Worm (Caenorhabditis elegans) whole organism, L3 larva: ENCODE measurements around the gene C54E10.6.

Experiments used
- aly-2 ChIP-seq: fragments of 150-350 bp; optimal IDR thresholded peaks from 2 replicates; lab custom pipeline; 2014; ENCODE audit warnings: missing biosample characterization, missing genetic modification characterization
- ama-1 ChIP-seq: fragments of 150-350 bp; optimal IDR thresholded peaks from 2 replicates; lab custom pipeline; 2018
- ceh-16 ChIP-seq: sonication (generic microtip); optimal IDR thresholded peaks from 2 replicates; lab custom pipeline; 2017; ENCODE audit warnings: missing biosample characterization, missing genetic modification characterization
- ceh-9 ChIP-seq: sonication (generic microtip); optimal IDR thresholded peaks from 2 replicates; lab custom pipeline; 2018; ENCODE audit warnings: missing biosample characterization, missing genetic modification characterization
- daf-12 ChIP-seq: fragments of 150-350 bp; optimal IDR thresholded peaks from 2 replicates; lab custom pipeline; 2014; ENCODE audit warnings: missing biosample characterization, missing genetic modification reagents, missing genetic modification characterization
- egl-27 ChIP-seq: sonication (generic microtip); optimal IDR thresholded peaks from 4 replicates; lab custom pipeline; 2017; ENCODE audit warnings: missing biosample characterization, missing genetic modification reagents, missing genetic modification characterization
- egl-5 ChIP-seq: fragments of 150-350 bp; optimal IDR thresholded peaks from 2 replicates; lab custom pipeline; 2017; ENCODE audit warnings: missing biosample characterization, missing genetic modification reagents, missing genetic modification characterization, inconsistent platforms
- elt-2 ChIP-seq: sonication (generic microtip); optimal IDR thresholded peaks from 2 replicates; lab custom pipeline; 2016; ENCODE audit warnings: missing genetic modification reagents, mild to moderate bottlenecking, missing genetic modification characterization, missing compliant biosample characterization
- elt-3 ChIP-seq, 3 experiments: fragments of 150-350 bp in 1 of 3; sonication (generic microtip) in 2 of 3; optimal IDR thresholded peaks; 2 replicates in 2 of 3; 4 replicates in 1 of 3; lab custom pipeline; 2014 to 2017; ENCODE audit warnings: missing biosample characterization in 3 of 3, missing genetic modification characterization in 3 of 3
- fkh-10 ChIP-seq: sonication (generic microtip); optimal IDR thresholded peaks from 2 replicates; lab custom pipeline; 2017; ENCODE audit warnings: missing biosample characterization, missing genetic modification reagents, missing genetic modification characterization
- fkh-2 ChIP-seq: fragments of 150-350 bp; optimal IDR thresholded peaks from 2 replicates; lab custom pipeline; 2014; ENCODE audit warnings: missing biosample characterization, missing genetic modification reagents, missing genetic modification characterization
- fos-1 ChIP-seq: fragments of 150-350 bp; optimal IDR thresholded peaks from 2 replicates; lab custom pipeline; 2014; ENCODE audit warnings: missing biosample characterization, missing genetic modification characterization
- jun-1 ChIP-seq: fragments of 150-350 bp; optimal IDR thresholded peaks from 2 replicates; lab custom pipeline; 2014; ENCODE audit warnings: missing biosample characterization, missing genetic modification reagents, missing genetic modification characterization
- lin-39 ChIP-seq: fragments of 150-350 bp; optimal IDR thresholded peaks from 2 replicates; lab custom pipeline; 2018; ENCODE audit warnings: missing biosample characterization, missing genetic modification reagents, missing genetic modification characterization
- lsy-12 ChIP-seq: sonication (generic microtip); optimal IDR thresholded peaks from 2 replicates; lab custom pipeline; 2016; ENCODE audit warnings: mild to moderate bottlenecking, missing genetic modification characterization, missing compliant biosample characterization
- mdl-1 ChIP-seq: fragments of 150-350 bp; optimal IDR thresholded peaks from 2 replicates; lab custom pipeline; 2014; ENCODE audit warnings: missing biosample characterization, missing genetic modification characterization
- mml-1 ChIP-seq: fragments of 150-350 bp; sonication (generic microtip); optimal IDR thresholded peaks from 3 replicates; lab custom pipeline; 2014; ENCODE audit warnings: missing biosample characterization, missing genetic modification characterization
- nfya-1 ChIP-seq: sonication (generic microtip); optimal IDR thresholded peaks from 2 replicates; lab custom pipeline; 2017; ENCODE audit warnings: missing genetic modification characterization, mild to moderate bottlenecking, missing compliant biosample characterization, antibody characterized with exemption, moderate library complexity; ENCODE audit not compliant: insufficient read depth
- nhr-12 ChIP-seq: fragments of 150-350 bp; optimal IDR thresholded peaks from 2 replicates; lab custom pipeline; 2014; ENCODE audit warnings: missing biosample characterization, missing genetic modification characterization
- nhr-23 ChIP-seq: fragments of 150-350 bp; optimal IDR thresholded peaks from 2 replicates; lab custom pipeline; 2014; ENCODE audit warnings: missing biosample characterization, missing genetic modification reagents, missing genetic modification characterization
- nhr-25 ChIP-seq: sonication (generic microtip); optimal IDR thresholded peaks from 2 replicates; lab custom pipeline; 2017; ENCODE audit warnings: missing biosample characterization, missing genetic modification characterization
- nhr-28 ChIP-seq: fragments of 150-350 bp; optimal IDR thresholded peaks from 2 replicates; lab custom pipeline; 2014; ENCODE audit warnings: missing biosample characterization, missing genetic modification characterization
- nhr-43 ChIP-seq: sonication (generic microtip); optimal IDR thresholded peaks from 2 replicates; lab custom pipeline; 2016; ENCODE audit warnings: mild to moderate bottlenecking, missing genetic modification characterization, missing compliant biosample characterization; ENCODE audit not compliant: poor library complexity, severe bottlenecking
- nhr-77 ChIP-seq: fragments of 150-350 bp; optimal IDR thresholded peaks from 2 replicates; lab custom pipeline; 2014; ENCODE audit warnings: missing biosample characterization, missing genetic modification characterization
- pha-4 ChIP-seq: fragments of 150-350 bp; optimal IDR thresholded peaks from 2 replicates; lab custom pipeline; 2014; ENCODE audit warnings: missing biosample characterization, missing genetic modification reagents, missing genetic modification characterization
- pqm-1 ChIP-seq: fragments of 150-350 bp; optimal IDR thresholded peaks from 2 replicates; lab custom pipeline; 2017; ENCODE audit warnings: missing biosample characterization, missing genetic modification characterization, inconsistent platforms
- sea-2 ChIP-seq: fragments of 150-350 bp; sonication (generic microtip); optimal IDR thresholded peaks from 4 replicates; lab custom pipeline; 2014; ENCODE audit warnings: missing biosample characterization, missing genetic modification reagents, missing genetic modification characterization
- snpc-4 ChIP-seq: fragments of 150-350 bp; optimal IDR thresholded peaks from 2 replicates; lab custom pipeline; 2014; ENCODE audit warnings: missing biosample characterization, missing genetic modification characterization
- tbx-2 ChIP-seq: sonication (generic microtip); optimal IDR thresholded peaks from 2 replicates; lab custom pipeline; 2016; ENCODE audit warnings: mild to moderate bottlenecking, missing genetic modification characterization, missing compliant biosample characterization
- unc-62 ChIP-seq: fragments of 150-350 bp; sonication (generic microtip); optimal IDR thresholded peaks from 4 replicates; lab custom pipeline; 2014; ENCODE audit warnings: missing biosample characterization, missing genetic modification reagents, missing genetic modification characterization
- ztf-11 ChIP-seq: fragments of 150-350 bp; optimal IDR thresholded peaks from 2 replicates; lab custom pipeline; 2014; ENCODE audit warnings: missing biosample characterization, missing genetic modification characterization

Gene C54E10.6

DNA sequence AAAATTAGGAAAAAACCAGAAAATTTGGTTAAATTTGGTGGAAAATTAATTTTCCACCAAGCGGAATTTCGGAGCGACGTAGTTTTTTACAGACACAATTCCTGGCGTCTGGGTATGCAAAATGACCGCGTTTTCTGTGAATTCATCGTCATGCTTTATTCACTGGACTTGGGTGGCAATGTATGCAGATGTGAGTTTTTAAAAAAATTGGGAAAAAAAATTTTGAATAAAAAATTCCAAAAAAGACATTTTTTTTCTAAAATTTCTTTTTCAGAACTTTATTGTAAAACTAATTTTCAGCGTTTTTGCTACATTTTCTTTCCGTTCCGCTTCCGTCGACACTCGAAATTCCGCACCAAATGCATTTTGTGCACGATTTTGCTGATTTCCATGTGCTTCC lies 2.8 kb upstream of the C54E10.6 start, which contains the start of gene C54E10.7:
Gene C54E10.7 (plus strand): TSS at position 301 of the 400 bp plus-strand sequence.
- TF ChIP-seq ceh-16 (tag; lab: Kevin White, UChicago) (no peak), snpc-4 (tag; lab: Kevin White, UChicago) (no peak), aly-2 (no peak), jun-1 (tag; lab: Kevin White, UChicago) (no peak)

DNA sequence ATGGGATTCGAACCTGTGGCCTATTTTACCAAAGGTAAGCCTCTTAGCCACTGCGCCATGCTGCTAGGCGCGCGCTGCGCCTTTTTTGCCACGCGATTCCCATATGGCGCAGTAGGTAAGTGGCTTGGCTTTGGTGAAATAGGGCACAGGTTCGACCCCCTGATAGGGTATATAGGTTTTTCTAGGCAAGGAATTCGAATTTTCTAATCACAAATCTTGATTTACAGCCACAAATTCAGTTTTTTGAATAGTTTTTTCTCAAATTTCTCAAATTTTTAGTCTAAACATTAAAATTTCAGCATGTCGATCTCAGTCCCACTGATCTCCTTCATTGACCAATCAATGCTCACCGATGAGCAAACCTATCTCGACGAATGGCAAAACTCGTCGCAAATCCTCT lies 2.2 kb upstream of the C54E10.6 start, which contains the start of gene C54E10.3:
Gene C54E10.3 (plus strand): TSS at position 301 of the 400 bp plus-strand sequence.
- TF ChIP-seq nhr-77 (tag; lab: Kevin White, UChicago): no peak

DNA sequence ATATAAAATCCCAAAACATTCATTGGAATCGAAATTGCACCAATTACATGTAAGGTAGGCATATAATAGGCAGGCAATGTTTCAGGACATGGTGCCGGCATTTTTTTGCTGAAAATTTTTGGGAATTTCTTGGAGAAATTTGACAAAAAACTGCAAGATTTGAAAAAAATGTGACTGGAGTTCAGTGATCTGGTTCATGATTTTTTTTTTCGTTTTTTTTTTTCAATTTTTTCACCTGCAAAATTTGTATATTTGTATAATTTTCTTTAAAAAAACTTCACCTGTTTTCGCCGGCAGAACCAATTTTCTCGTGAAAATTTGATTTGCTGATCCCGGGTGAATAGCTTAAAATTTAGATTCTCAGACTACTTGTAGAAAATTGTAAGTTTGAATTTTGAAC lies 2.1 kb downstream of the C54E10.6 start, which contains the start of gene sri-10:
Gene sri-10 (minus strand): TSS at position 101 of the 400 bp plus-strand sequence.
- TF ChIP-seq nhr-25 (tag; lab: Kevin White, UChicago) (no peak), lsy-12 (tag; lab: Kevin White, UChicago) (no peak), mdl-1 (tag; lab: Kevin White, UChicago) (no peak), nfya-1 (tag; lab: Kevin White, UChicago) (no peak), nhr-28 (tag; lab: Kevin White, UChicago) (no peak), pqm-1 (tag; lab: Kevin White, UChicago) (no peak), unc-62 (GFP tag; lab: Kevin White, UChicago) (no peak), jun-1 (tag; lab: Kevin White, UChicago) (no peak), egl-5 (tag; lab: Kevin White, UChicago) (no peak)

DNA sequence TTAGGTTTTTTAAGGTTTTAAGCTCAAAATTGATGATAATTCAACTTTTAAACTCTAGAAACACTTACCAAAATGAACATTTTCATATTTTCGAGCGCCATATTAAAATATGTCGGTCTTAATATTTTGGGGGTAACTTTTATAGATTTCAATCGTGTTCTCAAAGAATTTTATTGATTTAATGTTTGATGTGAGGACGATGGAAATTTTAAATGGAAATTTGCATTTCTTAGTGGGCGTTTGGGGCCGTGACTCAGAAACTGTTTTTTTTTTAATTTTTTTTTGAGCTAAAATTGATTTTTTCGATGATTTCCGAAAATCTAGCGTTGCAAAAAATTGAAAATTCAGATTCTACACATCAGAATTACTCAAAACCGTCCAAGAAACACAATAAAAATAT lies 5.3 kb downstream of the C54E10.6 start, which contains the start of gene C54E10.10:
Gene C54E10.10 (minus strand): TSS at position 101 of the 400 bp plus-strand sequence.
- TF ChIP-seq fos-1 (tag; lab: Kevin White, UChicago) (no peak), tbx-2 (tag; lab: Kevin White, UChicago) (no peak), nhr-43 (tag; lab: Kevin White, UChicago) (no peak)
- TF ChIP-seq, all 47 proteins: peak for 0

DNA sequence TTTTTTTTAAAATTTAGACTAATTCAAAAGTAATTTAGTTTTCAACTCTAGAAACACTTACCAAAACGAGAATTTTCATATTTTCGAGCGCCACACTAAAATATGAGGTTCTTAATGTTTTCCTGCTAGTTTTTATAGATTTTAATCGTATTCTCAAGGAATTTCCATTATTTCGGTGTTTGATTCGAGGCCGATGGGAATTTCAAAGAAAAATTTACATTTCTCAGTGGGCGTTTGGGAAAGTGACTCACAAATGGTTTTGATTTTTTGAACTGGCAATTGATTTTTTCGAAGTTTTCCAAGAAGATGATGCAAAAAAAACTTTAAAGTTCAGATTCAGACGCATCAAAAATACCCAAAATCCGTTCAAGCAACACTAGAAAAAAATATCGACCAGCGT lies 6.5 kb downstream of the C54E10.6 start, which contains the start of gene C54E10.11:
Gene C54E10.11 (minus strand): TSS at position 101 of the 400 bp plus-strand sequence.
- TF ChIP-seq pha-4 (tag; lab: Kevin White, UChicago): no peak
- no peak for TF ChIP-seq ceh-9 (tag; lab: Kevin White, UChicago)
- no peak for TF ChIP-seq aly-2
- no peak for TF ChIP-seq ama-1
- no peak for TF ChIP-seq elt-3 (tag; optimal IDR thresholded peaks at IDR 0.05; lab: Kevin White, UChicago)
- no peak for TF ChIP-seq mml-1 (tag; lab: Kevin White, UChicago)
- TF ChIP-seq ztf-11 (tag; lab: Kevin White, UChicago): no peak
- TF ChIP-seq lin-39: no peak
- no peak for TF ChIP-seq fkh-10 (GFP tag; lab: Kevin White, UChicago)
- no peak for TF ChIP-seq fkh-2 (tag; lab: Kevin White, UChicago)
- TF ChIP-seq elt-2 (tag; lab: Kevin White, UChicago): no peak
- no peak for TF ChIP-seq nhr-12 (tag; lab: Kevin White, UChicago)
- no peak for TF ChIP-seq nhr-23 (tag; lab: Kevin White, UChicago)
- TF ChIP-seq sea-2 (GFP tag; lab: Kevin White, UChicago): no peak
- no peak for TF ChIP-seq egl-27 (tag; lab: Kevin White, UChicago)
- TF ChIP-seq lsy-12 (tag; lab: Kevin White, UChicago): no peak
- TF ChIP-seq nfya-1 (tag; lab: Kevin White, UChicago): no peak
- no peak for TF ChIP-seq mdl-1 (tag; lab: Kevin White, UChicago)

DNA sequence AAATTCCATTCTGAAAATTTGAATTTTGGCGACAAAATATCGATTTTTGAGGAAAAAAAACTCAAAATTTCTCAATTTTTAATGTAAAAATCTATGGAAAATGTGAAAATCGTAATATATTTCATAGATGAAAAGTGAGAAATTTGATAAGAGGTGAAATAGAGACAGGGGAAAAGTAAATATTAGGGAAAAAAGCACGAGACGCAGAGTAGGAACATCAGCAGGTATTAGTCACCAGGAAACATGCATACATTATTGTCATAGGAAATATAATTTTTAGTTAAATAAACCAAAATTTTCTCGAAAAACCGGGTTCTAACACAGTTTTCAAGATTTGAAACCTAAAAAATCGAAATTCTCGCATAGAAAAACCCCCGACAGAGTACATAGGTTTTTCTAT lies 7.7 kb downstream of the C54E10.6 start, which contains the start of gene nhr-170:
Gene nhr-170 (minus strand): TSS at position 16 of the 400 bp plus-strand sequence.
- TF ChIP-seq daf-12 (tag; lab: Kevin White, UChicago) (no peak), tbx-2 (tag; lab: Kevin White, UChicago) (no peak), pha-4 (tag; lab: Kevin White, UChicago) (peak; percentile 80), fos-1 (tag; lab: Kevin White, UChicago) (no peak)
